Worm (Caenorhabditis elegans) whole organism, early embryonic: ENCODE results near the gene ZC190.7.

Source experiments
- F13C5.2 ChIP-seq: sonication (generic microtip); optimal IDR thresholded peaks from 2 replicates; lab custom pipeline; 2017; ENCODE audit warnings: mild to moderate bottlenecking, missing genetic modification characterization, inconsistent platforms, missing compliant biosample characterization
- aly-1 ChIP-seq: sonication (generic microtip); optimal IDR thresholded peaks from 2 replicates; lab custom pipeline; 2016; ENCODE audit warnings: missing genetic modification characterization, missing compliant biosample characterization
- ama-1 ChIP-seq: fragments of 150-350 bp; optimal IDR thresholded peaks from 2 replicates; lab custom pipeline; 2014
- ceh-13 ChIP-seq: fragments of 200-800 bp; sonication (Bioruptor generic); optimal IDR thresholded peaks from 2 replicates; lab custom pipeline; 2018; ENCODE audit warnings: mild to moderate bottlenecking, missing genetic modification characterization, missing compliant biosample characterization
- ets-7 ChIP-seq: sonication (generic microtip); optimal IDR thresholded peaks from 2 replicates; lab custom pipeline; 2016; ENCODE audit warnings: missing genotype, missing genetic modification characterization, missing compliant biosample characterization
- hmbx-1 ChIP-seq: sonication (generic microtip); optimal IDR thresholded peaks from 2 replicates; lab custom pipeline; 2016; ENCODE audit warnings: mild to moderate bottlenecking, missing genetic modification characterization, missing compliant biosample characterization
- hmg-4 ChIP-seq: fragments of 200-800 bp; sonication (Bioruptor generic); optimal IDR thresholded peaks from 2 replicates; lab custom pipeline; 2018; ENCODE audit warnings: mild to moderate bottlenecking, missing genetic modification characterization, missing compliant biosample characterization
- hnd-1 ChIP-seq: sonication (generic microtip); optimal IDR thresholded peaks from 2 replicates; lab custom pipeline; 2016; ENCODE audit warnings: missing genetic modification characterization, missing compliant biosample characterization
- scrt-1 ChIP-seq: fragments of 200-800 bp; sonication (Bioruptor generic); IDR thresholded peaks from 2 replicates; pipeline ENCODE4 v1.3.6; 2022; ENCODE audit warnings: missing genetic modification characterization, missing compliant biosample characterization
- sea-1 ChIP-seq: fragments of 200-800 bp; sonication (Bioruptor generic); conservative IDR thresholded peaks from 2 replicates; pipeline ENCODE4 v1.3.6; 2022; ENCODE audit warnings: missing genetic modification characterization, missing compliant biosample characterization
- tbx-11 ChIP-seq: fragments of 200-800 bp; sonication (Bioruptor generic); IDR thresholded peaks from 2 replicates; pipeline ENCODE4 v1.3.6; 2022; ENCODE audit warnings: missing genetic modification characterization, missing compliant biosample characterization
- tbx-37 ChIP-seq: fragments of 200-800 bp; sonication (Bioruptor generic); conservative IDR thresholded peaks from 2 replicates; pipeline ENCODE4 v1.3.6; 2022; ENCODE audit warnings: missing genetic modification reagents, missing genetic modification characterization, missing compliant biosample characterization
- tra-4 ChIP-seq: sonication (generic microtip); optimal IDR thresholded peaks from 2 replicates; lab custom pipeline; 2017; ENCODE audit warnings: missing genetic modification characterization, missing compliant biosample characterization

- no peak for TF ChIP-seq hmg-4
- TF ChIP-seq tbx-37 (GFP tag; lab: Robert Waterston, UW) = no peak
- no peak for TF ChIP-seq ets-7 (tag; lab: Kevin White, UChicago)
- TF ChIP-seq ama-1 (lab: Kevin White, UChicago) = no peak
- no peak for TF ChIP-seq scrt-1 (GFP tag; lab: Robert Waterston, UW)
- TF ChIP-seq ceh-13 = no peak
- TF ChIP-seq aly-1 = no peak
- TF ChIP-seq tbx-11 (GFP tag; lab: Robert Waterston, UW) = no peak
- no peak for TF ChIP-seq F13C5.2 (tag; lab: Kevin White, UChicago)
- TF ChIP-seq hmbx-1 = no peak
- no peak for TF ChIP-seq hnd-1 (tag; lab: Kevin White, UChicago)
- TF ChIP-seq tra-4 (tag; lab: Kevin White, UChicago) = no peak
- no peak for TF ChIP-seq sea-1 (GFP tag; lab: Robert Waterston, UW)
Measured at ce11 chrV:8662056-8663006, 24.3 kb downstream of the ZC190.7 start.
